Worm (Caenorhabditis elegans) whole organism, early embryonic: ENCODE measurements around the gene ttll-4.

Source experiments
- B0310.2 ChIP-seq: sonication (generic microtip); optimal IDR thresholded peaks from 2 replicates; lab custom pipeline; 2016; ENCODE audit warnings: mild to moderate bottlenecking, missing genetic modification characterization, missing compliant biosample characterization
- F13C5.2 ChIP-seq: sonication (generic microtip); optimal IDR thresholded peaks from 2 replicates; lab custom pipeline; 2017; ENCODE audit warnings: mild to moderate bottlenecking, missing genetic modification characterization, inconsistent platforms, missing compliant biosample characterization
- aly-1 ChIP-seq: sonication (generic microtip); optimal IDR thresholded peaks from 2 replicates; lab custom pipeline; 2016; ENCODE audit warnings: missing genetic modification characterization, missing compliant biosample characterization
- ama-1 ChIP-seq: fragments of 150-350 bp; optimal IDR thresholded peaks from 2 replicates; lab custom pipeline; 2014
- ceh-13 ChIP-seq: fragments of 200-800 bp; sonication (Bioruptor generic); optimal IDR thresholded peaks from 2 replicates; lab custom pipeline; 2018; ENCODE audit warnings: mild to moderate bottlenecking, missing genetic modification characterization, missing compliant biosample characterization
- ceh-36 ChIP-seq: sonication (generic microtip); optimal IDR thresholded peaks from 2 replicates; lab custom pipeline; 2016; ENCODE audit warnings: missing genetic modification characterization, inconsistent platforms, missing compliant biosample characterization
- ets-7 ChIP-seq: sonication (generic microtip); optimal IDR thresholded peaks from 2 replicates; lab custom pipeline; 2016; ENCODE audit warnings: missing genotype, missing genetic modification characterization, missing compliant biosample characterization
- flt-1 ChIP-seq: fragments of 200-800 bp; sonication (Bioruptor generic); IDR thresholded peaks from 2 replicates; pipeline ENCODE4 v1.3.6; 2022; ENCODE audit warnings: missing genetic modification characterization, missing compliant biosample characterization
- hmbx-1 ChIP-seq: sonication (generic microtip); optimal IDR thresholded peaks from 2 replicates; lab custom pipeline; 2016; ENCODE audit warnings: mild to moderate bottlenecking, missing genetic modification characterization, missing compliant biosample characterization
- hmg-4 ChIP-seq: fragments of 200-800 bp; sonication (Bioruptor generic); optimal IDR thresholded peaks from 2 replicates; lab custom pipeline; 2018; ENCODE audit warnings: mild to moderate bottlenecking, missing genetic modification characterization, missing compliant biosample characterization
- hnd-1 ChIP-seq: sonication (generic microtip); optimal IDR thresholded peaks from 2 replicates; lab custom pipeline; 2016; ENCODE audit warnings: missing genetic modification characterization, missing compliant biosample characterization
- pes-1 ChIP-seq: fragments of 200-800 bp; sonication (Bioruptor generic); IDR thresholded peaks from 2 replicates; pipeline ENCODE4 v1.3.6; 2022; ENCODE audit warnings: missing genetic modification reagents, missing genetic modification characterization, missing compliant biosample characterization
- scrt-1 ChIP-seq: fragments of 200-800 bp; sonication (Bioruptor generic); IDR thresholded peaks from 2 replicates; pipeline ENCODE4 v1.3.6; 2022; ENCODE audit warnings: missing genetic modification characterization, missing compliant biosample characterization
- sea-1 ChIP-seq: fragments of 200-800 bp; sonication (Bioruptor generic); conservative IDR thresholded peaks from 2 replicates; pipeline ENCODE4 v1.3.6; 2022; ENCODE audit warnings: missing genetic modification characterization, missing compliant biosample characterization
- tbx-11 ChIP-seq: fragments of 200-800 bp; sonication (Bioruptor generic); IDR thresholded peaks from 2 replicates; pipeline ENCODE4 v1.3.6; 2022; ENCODE audit warnings: missing genetic modification characterization, missing compliant biosample characterization
- tbx-37 ChIP-seq: fragments of 200-800 bp; sonication (Bioruptor generic); conservative IDR thresholded peaks from 2 replicates; pipeline ENCODE4 v1.3.6; 2022; ENCODE audit warnings: missing genetic modification reagents, missing genetic modification characterization, missing compliant biosample characterization
- tra-4 ChIP-seq: sonication (generic microtip); optimal IDR thresholded peaks from 2 replicates; lab custom pipeline; 2017; ENCODE audit warnings: missing genetic modification characterization, missing compliant biosample characterization

Gene ttll-4

DNA sequence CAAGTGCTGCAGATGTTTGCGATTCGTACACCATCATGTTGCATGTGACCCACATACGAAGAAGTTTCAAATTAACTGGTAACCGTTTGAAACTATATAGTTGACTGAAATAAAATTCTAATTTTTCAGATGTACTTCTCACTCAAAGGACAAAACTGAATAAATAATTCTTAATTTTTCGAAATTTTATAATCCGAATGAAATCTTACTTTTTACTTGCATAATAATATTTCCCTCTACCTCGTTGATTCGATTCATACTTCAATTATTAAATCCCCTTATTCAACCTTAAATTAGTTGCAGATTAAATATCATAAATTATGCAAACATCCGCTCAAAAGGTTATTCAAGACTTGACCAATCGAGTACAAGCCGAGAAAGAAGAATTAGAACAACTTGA is 38.0 kb upstream of the ttll-4 start, which contains the start of gene T16H12.2:
TSS of gene T16H12.2 (plus strand) at position 301 of the 400 bp plus-strand sequence.
- TF ChIP-seq ceh-36 (tag; lab: Kevin White, UChicago): no peak
- TF ChIP-seq tbx-37: no peak

- no peak for TF ChIP-seq sea-1
- TF ChIP-seq tbx-37: no peak
- TF ChIP-seq ceh-13: no peak
- TF ChIP-seq aly-1 (tag; lab: Kevin White, UChicago): no peak
- TF ChIP-seq hmbx-1 (tag; lab: Kevin White, UChicago): no peak
- no peak for TF ChIP-seq ceh-36 (tag; lab: Kevin White, UChicago)
- TF ChIP-seq ets-7 (tag; lab: Kevin White, UChicago): no peak
- TF ChIP-seq hnd-1 (tag; lab: Kevin White, UChicago): no peak
- no peak for TF ChIP-seq scrt-1 (GFP tag; lab: Robert Waterston, UW)
- TF ChIP-seq tbx-11 (GFP tag; lab: Robert Waterston, UW): no peak
- no peak for TF ChIP-seq pes-1 (GFP tag; lab: Robert Waterston, UW)
- no peak for TF ChIP-seq F13C5.2 (tag; lab: Kevin White, UChicago)
- TF ChIP-seq tra-4 (tag; lab: Kevin White, UChicago): no peak
- TF ChIP-seq hmg-4 (GFP tag; lab: Kevin White, UChicago): no peak
- TF ChIP-seq flt-1 (GFP tag; lab: Robert Waterston, UW): no peak
These were observed 35.4 kb upstream of the ttll-4 start, which contains the start of gene hal-2 for ce11 chrIII:10088508-10088981. Gene hal-2 (minus strand): TSS chrIII:10088931.

- TF ChIP-seq scrt-1 (GFP tag; lab: Robert Waterston, UW): no peak
- no peak for TF ChIP-seq F13C5.2 (tag; lab: Kevin White, UChicago)
These were observed 33.3 kb upstream of the ttll-4 start, which contains the start of gene gtf-2H2C for ce11 chrIII:10090685-10091084. Gene gtf-2H2C (minus strand): TSS chrIII:10090785.

ce11 chrIII:10093093-10093492 is 30.9 kb upstream of the ttll-4 start:
- no peak for TF ChIP-seq F13C5.2 (tag; lab: Kevin White, UChicago)
- TF ChIP-seq ets-7 (tag; lab: Kevin White, UChicago): no peak
- TF ChIP-seq hmg-4 (GFP tag; lab: Kevin White, UChicago): no peak
- TF ChIP-seq ceh-36 (tag; lab: Kevin White, UChicago): no peak
- no peak for TF ChIP-seq pes-1 (GFP tag; lab: Robert Waterston, UW)
- no peak for TF ChIP-seq aly-1 (tag; lab: Kevin White, UChicago)
- TF ChIP-seq hmbx-1 (tag; lab: Kevin White, UChicago): no peak
- no peak for TF ChIP-seq ceh-13
- no peak for TF ChIP-seq scrt-1 (GFP tag; lab: Robert Waterston, UW)
- TF ChIP-seq ama-1 (lab: Kevin White, UChicago): no peak
- TF ChIP-seq sea-1: no peak

- TF ChIP-seq hmg-4 (GFP tag; lab: Kevin White, UChicago): peak; percentile 91
- TF ChIP-seq hnd-1 (tag; lab: Kevin White, UChicago): no peak
- no peak for TF ChIP-seq tbx-37
- peak; percentile 43 for TF ChIP-seq ceh-36 (tag; lab: Kevin White, UChicago)
- peak; percentile 23 for TF ChIP-seq F13C5.2 (tag; lab: Kevin White, UChicago)
- no peak for TF ChIP-seq ets-7 (tag; lab: Kevin White, UChicago)
- TF ChIP-seq sea-1: no peak
- TF ChIP-seq flt-1 (GFP tag; lab: Robert Waterston, UW): no peak
- TF ChIP-seq ceh-13: no peak
- TF ChIP-seq aly-1 (tag; lab: Kevin White, UChicago): peak; percentile 52
- TF ChIP-seq scrt-1 (GFP tag; lab: Robert Waterston, UW): no peak
- no peak for TF ChIP-seq tra-4 (tag; lab: Kevin White, UChicago)
- TF ChIP-seq tbx-11 (GFP tag; lab: Robert Waterston, UW): no peak
- TF ChIP-seq pes-1 (GFP tag; lab: Robert Waterston, UW): no peak
- TF ChIP-seq hmbx-1 (tag; lab: Kevin White, UChicago): no peak
These were observed 29.4 kb upstream of the ttll-4 start for ce11 chrIII:10094538-10094937.

DNA sequence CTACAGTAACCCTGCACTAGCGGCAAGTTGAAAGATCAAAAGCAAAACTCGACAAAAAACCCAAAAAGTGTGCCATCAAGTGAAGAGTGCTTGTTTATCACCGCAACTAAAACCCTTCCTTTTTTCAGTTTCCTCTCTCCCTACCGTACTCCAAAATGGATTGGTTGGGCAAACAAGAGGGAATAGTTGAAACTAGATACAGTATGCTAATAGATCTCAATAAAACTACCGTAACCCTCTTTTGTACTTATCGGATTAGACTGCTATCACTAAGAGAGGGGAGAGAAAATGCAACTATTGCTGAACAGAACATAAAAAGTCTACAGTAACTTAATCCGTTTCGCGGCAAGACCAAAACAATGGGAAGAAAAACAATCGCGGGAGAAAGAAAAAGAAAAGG is 28.6 kb upstream of the ttll-4 start:
- TF ChIP-seq B0310.2 (no peak), tbx-37 (no peak), tra-4 (tag; lab: Kevin White, UChicago) (no peak), pes-1 (GFP tag; lab: Robert Waterston, UW) (no peak), ceh-36 (tag; lab: Kevin White, UChicago) (no peak), tbx-11 (GFP tag; lab: Robert Waterston, UW) (no peak)

- TF ChIP-seq hmg-4 (GFP tag; lab: Kevin White, UChicago): peak; percentile 57
- no peak for TF ChIP-seq ets-7 (tag; lab: Kevin White, UChicago)
- no peak for TF ChIP-seq hmbx-1 (tag; lab: Kevin White, UChicago)
- TF ChIP-seq tbx-37: no peak
- TF ChIP-seq scrt-1 (GFP tag; lab: Robert Waterston, UW): no peak
These were observed 27.4 kb upstream of the ttll-4 start for ce11 chrIII:10096525-10096972.

ce11 chrIII:10097981-10098380 is 26.0 kb upstream of the ttll-4 start, which contains the start of gene spop-1:
Gene spop-1 (minus strand): TSS chrIII:10098081.
- TF ChIP-seq ama-1 (lab: Kevin White, UChicago) (no peak), scrt-1 (GFP tag; lab: Robert Waterston, UW) (no peak), ets-7 (tag; lab: Kevin White, UChicago) (no peak), ceh-36 (tag; lab: Kevin White, UChicago) (no peak), tbx-37 (no peak), tbx-11 (GFP tag; lab: Robert Waterston, UW) (no peak), F13C5.2 (tag; lab: Kevin White, UChicago) (no peak), hnd-1 (tag; lab: Kevin White, UChicago) (no peak), pes-1 (GFP tag; lab: Robert Waterston, UW) (no peak), aly-1 (tag; lab: Kevin White, UChicago) (no peak), flt-1 (GFP tag; lab: Robert Waterston, UW) (no peak), hmg-4 (GFP tag; lab: Kevin White, UChicago) (no peak), hmbx-1 (tag; lab: Kevin White, UChicago) (no peak), sea-1 (no peak), B0310.2 (no peak), ceh-13 (no peak), tra-4 (tag; lab: Kevin White, UChicago) (no peak)
